Worm (Caenorhabditis elegans) whole organism, L4/young adult: ENCODE data around the gene tric-1B.2.

Experiments used
- dao-5 ChIP-seq: sonication (generic microtip); optimal IDR thresholded peaks from 2 replicates; lab custom pipeline; 2016; ENCODE audit warnings: missing genotype, missing genetic modification characterization, moderate library complexity, missing compliant biosample characterization
- him-1 ChIP-seq: sonication (generic microtip); optimal IDR thresholded peaks from 2 replicates; lab custom pipeline; 2016; ENCODE audit warnings: missing genotype, missing genetic modification reagents, missing genetic modification characterization, missing compliant biosample characterization

ce11 chrII:12323305-12323704 lies 44.1 kb upstream of the tric-1B.2 start, which contains the start of gene sre-53:
- no peak for TF ChIP-seq him-1 (tag; lab: Kevin White, UChicago)
- TF ChIP-seq dao-5 (tag; lab: Kevin White, UChicago): no peak
